Worm (Caenorhabditis elegans): ENCODE results near the gene tftc-3.

The tftc-3 gene

DNA sequence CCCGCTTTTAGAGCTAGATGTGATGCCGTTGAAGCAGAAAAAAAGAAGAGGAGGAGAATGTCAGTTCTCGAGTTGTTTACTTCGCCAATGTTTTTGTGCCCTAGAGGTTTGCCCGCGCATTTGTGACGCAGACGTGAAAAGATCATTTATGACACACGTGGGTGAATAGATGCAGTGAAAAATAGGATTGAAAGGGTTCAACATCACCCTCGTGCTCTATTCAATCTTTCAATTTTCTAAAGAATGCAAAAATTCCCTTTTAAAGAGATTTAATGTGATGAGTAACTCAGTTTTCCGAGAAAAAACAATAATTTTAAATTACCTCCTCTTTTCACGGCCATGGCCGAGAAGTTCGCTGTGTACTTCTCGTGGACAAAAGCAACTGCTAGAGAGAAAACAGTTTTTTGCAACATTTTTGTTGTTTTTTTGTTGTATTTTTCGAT lies 36.3 kb upstream of the tftc-3 start (continued):
- TF ChIP-seq ctbp-1 (GFP tag; IDR thresholded peaks at IDR 0.05) (peak; percentile 40; the same call in 1 of the 2 replicates), lin-15B (tag; optimal IDR thresholded peaks at IDR 0.05) (no peak), ceh-44 (GFP tag; IDR thresholded peaks at IDR 0.05) (no peak), mes-2 (tag; optimal IDR thresholded peaks at IDR 0.05; ENCODE audit: poor library complexity, severe bottlenecking) (peak; percentile 57), hlh-11 (tag; optimal IDR thresholded peaks at IDR 0.05) (peak; percentile 40), pha-4 (GFP tag; IDR thresholded peaks at IDR 0.05) (no peak), pha-4 (tag; optimal IDR thresholded peaks at IDR 0.05) (no peak), nhr-11 (tag; optimal IDR thresholded peaks at IDR 0.05) (peak; percentile 78), Y105C5A.15 (GFP tag; IDR thresholded peaks at IDR 0.05) (no peak), lin-39 (tag; optimal IDR thresholded peaks at IDR 0.05) (no peak), attf-4 (tag; optimal IDR thresholded peaks at IDR 0.05) (no peak), mxl-3 (GFP tag; optimal IDR thresholded peaks at IDR 0.05) (peak; percentile 20), T26A8.4 (GFP tag; IDR thresholded peaks at IDR 0.05) (no peak), madf-5 (GFP tag; IDR thresholded peaks at IDR 0.05) (0 out of 4 replicates have a peak, but pooled peaks of 1 of the 2 experiments have one; percentile 27), nhr-28 (tag; optimal IDR thresholded peaks at IDR 0.05) (peak; percentile 78)

DNA sequence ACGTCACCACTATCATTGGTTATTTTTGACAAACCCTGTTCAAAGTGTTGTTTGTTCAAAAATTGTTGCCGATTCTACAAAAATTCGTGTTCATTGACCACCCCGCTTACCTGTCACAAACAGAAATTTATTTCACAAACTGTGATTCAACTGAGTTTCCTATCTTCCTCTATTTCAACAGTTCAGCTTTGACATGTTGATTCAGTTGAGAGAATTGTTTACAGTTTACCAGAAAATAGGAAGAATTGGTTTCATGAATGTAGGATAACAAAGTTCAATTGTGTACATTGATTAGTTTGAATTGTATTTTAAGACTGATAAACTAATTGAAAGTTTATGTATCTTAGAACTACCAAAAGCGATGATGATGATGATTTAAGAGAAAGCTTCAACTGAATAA lies 35.5 kb upstream of the tftc-3 start:
- TF ChIP-seq nhr-77 (tag; optimal IDR thresholded peaks at IDR 0.05) (peak; percentile 34), T26A8.4 (GFP tag; IDR thresholded peaks at IDR 0.05) (no peak), hlh-11 (tag; optimal IDR thresholded peaks at IDR 0.05) (peak; percentile 45), daf-8 (GFP tag; IDR thresholded peaks at IDR 0.05) (no peak), tag-97 (GFP tag; IDR thresholded peaks at IDR 0.05) (no peak), daf-16 (GFP tag; optimal IDR thresholded peaks at IDR 0.05) (no peak), daf-16 (tag; optimal IDR thresholded peaks at IDR 0.05) (peak; percentile 100), pqm-1 (tag; optimal IDR thresholded peaks at IDR 0.05) (peak; percentile 22), nhr-28 (tag; optimal IDR thresholded peaks at IDR 0.05) (peak; percentile 69), dve-1 (tag; optimal IDR thresholded peaks at IDR 0.05; ENCODE audit: insufficient read depth) (peak; percentile 53), cey-2 (tag; optimal IDR thresholded peaks at IDR 0.05; ENCODE audit: borderline replicate concordance, insufficient read depth) (no peak)

- TF ChIP-seq nhr-102 (tag; optimal IDR thresholded peaks at IDR 0.05) (no peak), dve-1 (tag; optimal IDR thresholded peaks at IDR 0.05; ENCODE audit: insufficient read depth) (peak; percentile 57), ctbp-1 (GFP tag; IDR thresholded peaks at IDR 0.05) (no peak), dmd-6 (GFP tag; IDR thresholded peaks at IDR 0.05) (peak; percentile 18; the same call in 1 of the 2 replicates), unc-130 (GFP tag; optimal IDR thresholded peaks at IDR 0.05) (no peak), ceh-20 (GFP tag; IDR thresholded peaks at IDR 0.05) (no peak), hlh-30 (tag; optimal IDR thresholded peaks at IDR 0.05; ENCODE audit: insufficient read depth) (peak; percentile 20), daf-16 (GFP tag; optimal IDR thresholded peaks at IDR 0.05) (no peak), daf-16 (tag; optimal IDR thresholded peaks at IDR 0.05) (peak; percentile 73), zip-2 (tag; optimal IDR thresholded peaks at IDR 0.05) (no peak), nhr-28 (tag; optimal IDR thresholded peaks at IDR 0.05) (peak; percentile 67), pqm-1 (tag; optimal IDR thresholded peaks at IDR 0.05) (peak; percentile 50), Y105C5A.15 (GFP tag; IDR thresholded peaks at IDR 0.05) (no peak), mdl-1 (tag; optimal IDR thresholded peaks at IDR 0.05) (peak in 1 of 2 experiments; percentile 5), php-3 (GFP tag; IDR thresholded peaks at IDR 0.05) (peak; percentile 86), hlh-11 (tag; optimal IDR thresholded peaks at IDR 0.05) (peak; percentile 34)
These were observed 34.0 kb upstream of the tftc-3 start for ce11 chrV:10244018-10244720.

DNA sequence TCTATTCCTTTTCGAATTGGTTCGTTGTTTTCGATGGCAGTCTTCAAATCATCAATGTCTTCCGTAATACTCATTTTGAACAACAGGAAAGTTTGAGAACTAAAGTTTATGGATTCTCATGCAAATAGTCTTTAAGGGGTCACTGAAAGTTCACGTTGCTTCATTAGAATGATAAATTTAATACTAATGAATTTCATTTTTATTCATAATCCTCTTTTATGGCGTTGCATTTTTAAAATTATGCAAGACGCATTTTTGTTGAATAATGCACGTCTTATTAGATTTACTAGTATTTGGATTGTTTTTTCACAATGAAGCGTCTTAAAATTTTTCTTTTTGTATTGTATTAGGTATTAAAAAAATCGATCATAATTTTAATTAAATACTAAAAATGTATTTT lies 33.0 kb upstream of the tftc-3 start, which contains the start of gene C12D8.9:
Gene C12D8.9 (minus strand): TSS at position 101 of the 400 bp plus-strand sequence.
- TF ChIP-seq unc-62 (GFP tag; optimal IDR thresholded peaks at IDR 0.05 in 1 of 2) (peak in 1 of 2 experiments; percentile 24), unc-62 (tag; optimal IDR thresholded peaks at IDR 0.05) (no peak), skn-1 (tag; optimal IDR thresholded peaks at IDR 0.05) (no peak)
